Worm (Caenorhabditis elegans) whole organism, L2 larva: ENCODE measurements around the gene spp-9.

Experiments
- C34F6.9 ChIP-seq: fragments of 150-350 bp; optimal IDR thresholded peaks from 2 replicates; lab custom pipeline; 2014; ENCODE audit warnings: missing biosample characterization, missing genetic modification characterization
- F13H6.1 ChIP-seq: sonication (generic microtip); optimal IDR thresholded peaks from 2 replicates; lab custom pipeline; 2016; ENCODE audit warnings: missing genetic modification characterization, missing compliant biosample characterization
- R02D3.7 ChIP-seq: fragments of 150-350 bp; optimal IDR thresholded peaks from 2 replicates; lab custom pipeline; 2014; ENCODE audit warnings: missing biosample characterization, missing genetic modification characterization
- Y55F3AM.14 ChIP-seq: fragments of 200-800 bp; sonication (Bioruptor generic); optimal IDR thresholded peaks from 2 replicates; lab custom pipeline; 2018; ENCODE audit warnings: mild to moderate bottlenecking, missing genetic modification characterization, missing compliant biosample characterization
- ZK546.5 ChIP-seq: sonication (generic microtip); optimal IDR thresholded peaks from 2 replicates; lab custom pipeline; 2017; ENCODE audit warnings: missing biosample characterization, missing genetic modification characterization
- alr-1 ChIP-seq: fragments of 150-350 bp; optimal IDR thresholded peaks from 2 replicates; lab custom pipeline; 2014; ENCODE audit warnings: missing biosample characterization, missing genetic modification characterization
- aly-2 ChIP-seq: fragments of 150-350 bp; optimal IDR thresholded peaks from 2 replicates; lab custom pipeline; 2014; ENCODE audit warnings: missing biosample characterization, missing genetic modification characterization
- ama-1 ChIP-seq: fragments of 150-350 bp; optimal IDR thresholded peaks from 2 replicates; lab custom pipeline; 2018; ENCODE audit warnings: inconsistent platforms
- blmp-1 ChIP-seq: sonication (generic microtip); optimal IDR thresholded peaks from 2 replicates; lab custom pipeline; 2017; ENCODE audit warnings: missing genetic modification characterization, mild to moderate bottlenecking, missing compliant biosample characterization, antibody characterized with exemption, moderate library complexity; ENCODE audit not compliant: insufficient read depth
- ceh-16 ChIP-seq: fragments of 150-350 bp; optimal IDR thresholded peaks from 2 replicates; lab custom pipeline; 2014; ENCODE audit warnings: missing biosample characterization, missing genetic modification characterization
- ceh-82 ChIP-seq: fragments of 150-350 bp; optimal IDR thresholded peaks from 2 replicates; lab custom pipeline; 2014; ENCODE audit warnings: missing biosample characterization, missing genetic modification characterization
- crh-2 ChIP-seq: sonication (generic microtip); optimal IDR thresholded peaks from 2 replicates; lab custom pipeline; 2017; ENCODE audit warnings: missing biosample characterization, missing genetic modification characterization
- dmd-4 ChIP-seq: sonication (generic microtip); optimal IDR thresholded peaks from 2 replicates; lab custom pipeline; 2017; ENCODE audit warnings: missing biosample characterization, missing genetic modification characterization
- egl-27 ChIP-seq: sonication (generic microtip); optimal IDR thresholded peaks from 3 replicates; lab custom pipeline; 2017; ENCODE audit warnings: missing biosample characterization, missing genetic modification reagents, missing genetic modification characterization
- elt-1 ChIP-seq: fragments of 150-350 bp; optimal IDR thresholded peaks from 2 replicates; lab custom pipeline; 2014; ENCODE audit warnings: missing biosample characterization, missing genetic modification characterization
- elt-3 ChIP-seq: sonication (generic microtip); optimal IDR thresholded peaks from 2 replicates; lab custom pipeline; 2017; ENCODE audit warnings: missing biosample characterization, missing genetic modification characterization
- fos-1 ChIP-seq: fragments of 150-350 bp; optimal IDR thresholded peaks from 2 replicates; lab custom pipeline; 2014; ENCODE audit warnings: missing biosample characterization, missing genetic modification characterization
- gmeb-1 ChIP-seq: fragments of 150-350 bp; optimal IDR thresholded peaks from 2 replicates; lab custom pipeline; 2014; ENCODE audit warnings: missing biosample characterization, missing genetic modification characterization
- lin-11 ChIP-seq: fragments of 150-350 bp; sonication (generic microtip); optimal IDR thresholded peaks from 2 replicates; lab custom pipeline; 2014; ENCODE audit warnings: missing biosample characterization, missing genetic modification characterization, inconsistent platforms, mixed read lengths
- lin-13 ChIP-seq: fragments of 150-350 bp; optimal IDR thresholded peaks from 2 replicates; lab custom pipeline; 2014; ENCODE audit warnings: missing biosample characterization, missing genetic modification reagents, missing genetic modification characterization
- lin-39 ChIP-seq: fragments of 150-350 bp; optimal IDR thresholded peaks from 2 replicates; lab custom pipeline; 2014; ENCODE audit warnings: missing biosample characterization, missing genetic modification reagents, missing genetic modification characterization
- lsy-2 ChIP-seq, 2 experiments: fragments of 150-350 bp in 1 of 2; sonication (generic microtip) in 1 of 2; optimal IDR thresholded peaks; 2 replicates each; lab custom pipeline; 2014 to 2017; ENCODE audit warnings: missing biosample characterization in 2 of 2, missing genetic modification characterization in 2 of 2
- mab-5 ChIP-seq: fragments of 150-350 bp; optimal IDR thresholded peaks from 2 replicates; lab custom pipeline; 2014; ENCODE audit warnings: missing biosample characterization, missing genetic modification characterization
- mbf-1 ChIP-seq: sonication (generic microtip); optimal IDR thresholded peaks from 2 replicates; lab custom pipeline; 2017; ENCODE audit warnings: missing biosample characterization, missing genetic modification characterization
- mdl-1 ChIP-seq, 2 experiments: fragments of 150-350 bp in 1 of 2; sonication (generic microtip) in 1 of 2; optimal IDR thresholded peaks; 2 replicates each; lab custom pipeline; 2017; ENCODE audit warnings: missing biosample characterization in 2 of 2, missing genetic modification characterization in 2 of 2
- nhr-10 ChIP-seq: sonication (generic microtip); optimal IDR thresholded peaks from 2 replicates; lab custom pipeline; 2017; ENCODE audit warnings: missing biosample characterization, missing genetic modification characterization
- nhr-11 ChIP-seq: fragments of 150-350 bp; optimal IDR thresholded peaks from 2 replicates; lab custom pipeline; 2014; ENCODE audit warnings: missing biosample characterization, missing genetic modification characterization
- nhr-12 ChIP-seq: fragments of 150-350 bp; optimal IDR thresholded peaks from 2 replicates; lab custom pipeline; 2014; ENCODE audit warnings: missing biosample characterization, missing genetic modification characterization
- nhr-129 ChIP-seq: fragments of 150-350 bp; optimal IDR thresholded peaks from 2 replicates; lab custom pipeline; 2014; ENCODE audit warnings: missing biosample characterization, missing genetic modification characterization
- nhr-21 ChIP-seq: fragments of 150-350 bp; optimal IDR thresholded peaks from 2 replicates; lab custom pipeline; 2014; ENCODE audit warnings: missing biosample characterization, missing genetic modification characterization
- nhr-23 ChIP-seq: fragments of 150-350 bp; optimal IDR thresholded peaks from 2 replicates; lab custom pipeline; 2014; ENCODE audit warnings: missing biosample characterization, missing genetic modification reagents, missing genetic modification characterization
- nhr-237 ChIP-seq: fragments of 150-350 bp; optimal IDR thresholded peaks from 2 replicates; lab custom pipeline; 2014; ENCODE audit warnings: missing biosample characterization, missing genetic modification characterization
- nhr-25 ChIP-seq: fragments of 150-350 bp; sonication (generic microtip); optimal IDR thresholded peaks from 3 replicates; lab custom pipeline; 2014; ENCODE audit warnings: missing biosample characterization, missing genetic modification characterization
- nhr-6 ChIP-seq: fragments of 150-350 bp; optimal IDR thresholded peaks from 2 replicates; lab custom pipeline; 2014; ENCODE audit warnings: missing biosample characterization, missing genetic modification characterization
- nhr-77 ChIP-seq: fragments of 150-350 bp; optimal IDR thresholded peaks from 2 replicates; lab custom pipeline; 2014; ENCODE audit warnings: missing biosample characterization, missing genetic modification characterization
- peb-1 ChIP-seq: fragments of 150-350 bp; optimal IDR thresholded peaks from 2 replicates; lab custom pipeline; 2014; ENCODE audit warnings: missing biosample characterization, missing genetic modification characterization
- sem-4 ChIP-seq: fragments of 150-350 bp; optimal IDR thresholded peaks from 2 replicates; lab custom pipeline; 2014; ENCODE audit warnings: missing biosample characterization, missing genetic modification reagents, missing genetic modification characterization
- skn-1 ChIP-seq: sonication (generic microtip); optimal IDR thresholded peaks from 2 replicates; lab custom pipeline; 2017; ENCODE audit warnings: missing biosample characterization, missing genetic modification characterization
- sma-3 ChIP-seq: sonication (generic microtip); optimal IDR thresholded peaks from 2 replicates; lab custom pipeline; 2016; ENCODE audit warnings: missing genetic modification reagents, missing genetic modification characterization, missing compliant biosample characterization
- sma-9 ChIP-seq, 2 experiments: fragments of 150-350 bp in 1 of 2; sonication (generic microtip) in 1 of 2; optimal IDR thresholded peaks; 2 replicates each; lab custom pipeline; 2014 to 2016; ENCODE audit warnings: missing genetic modification characterization in 2 of 2, mild to moderate bottlenecking in 1 of 2, missing biosample characterization in 1 of 2, missing compliant biosample characterization in 1 of 2, missing genetic modification reagents in 1 of 2, moderate library complexity in 1 of 2
- snpc-4 ChIP-seq: fragments of 150-350 bp; optimal IDR thresholded peaks from 2 replicates; lab custom pipeline; 2014; ENCODE audit warnings: missing biosample characterization, missing genetic modification characterization
- unc-39 ChIP-seq: fragments of 150-350 bp; optimal IDR thresholded peaks from 2 replicates; lab custom pipeline; 2014; ENCODE audit warnings: missing biosample characterization, missing genetic modification characterization
- unc-55 ChIP-seq: fragments of 150-350 bp; sonication (generic microtip); optimal IDR thresholded peaks from 3 replicates; lab custom pipeline; 2014; ENCODE audit warnings: missing biosample characterization, missing genetic modification reagents, missing genetic modification characterization
- unc-62 ChIP-seq: fragments of 150-350 bp; optimal IDR thresholded peaks from 2 replicates; lab custom pipeline; 2014; ENCODE audit warnings: missing biosample characterization, missing genetic modification reagents, missing genetic modification characterization
- zag-1 ChIP-seq: fragments of 150-350 bp; optimal IDR thresholded peaks from 2 replicates; lab custom pipeline; 2014; ENCODE audit warnings: missing biosample characterization, missing genetic modification characterization
- ztf-1 ChIP-seq: fragments of 200-800 bp; sonication (Bioruptor generic); conservative IDR thresholded peaks from 2 replicates; pipeline ENCODE4 v1.3.6; 2022; ENCODE audit warnings: missing genetic modification characterization, missing compliant biosample characterization
- ztf-11 ChIP-seq: sonication (generic microtip); optimal IDR thresholded peaks from 2 replicates; lab custom pipeline; 2017; ENCODE audit warnings: missing biosample characterization, missing genetic modification characterization
- ztf-4 ChIP-seq: fragments of 150-350 bp; optimal IDR thresholded peaks from 2 replicates; lab custom pipeline; 2014; ENCODE audit warnings: missing biosample characterization, missing genetic modification characterization

spp-9 gene

DNA sequence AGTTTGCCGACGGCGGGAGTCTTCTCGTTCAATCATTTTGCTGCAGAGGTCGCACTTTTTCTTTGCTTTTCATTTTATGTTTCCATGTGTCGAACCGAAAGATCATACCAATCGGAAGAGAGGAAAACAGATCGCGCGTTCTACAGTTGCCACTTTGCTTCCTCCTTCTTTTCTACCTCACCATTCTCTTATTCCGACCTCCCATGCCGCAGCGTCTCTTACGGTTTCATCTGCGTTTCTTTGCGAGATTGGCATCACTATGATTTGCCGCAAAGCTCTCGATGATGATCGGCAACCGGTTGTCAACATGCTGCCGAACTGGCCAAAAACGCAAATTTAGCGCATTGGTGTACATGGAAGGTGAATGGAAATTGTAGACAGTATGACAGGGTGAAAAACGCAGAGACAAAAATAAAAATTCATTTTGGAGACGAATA is 13.4 kb upstream of the spp-9 start:
- TF ChIP-seq nhr-23 (tag; lab: Kevin White, UChicago): no peak
- no peak for TF ChIP-seq ama-1 (lab: Kevin White, UChicago)
- peak; percentile 2 for TF ChIP-seq fos-1 (tag; lab: Kevin White, UChicago)
- TF ChIP-seq Y55F3AM.14 (GFP tag; lab: Kevin White, UChicago): no peak
- peak; percentile 72 for TF ChIP-seq peb-1 (tag; lab: Kevin White, UChicago)
- TF ChIP-seq F13H6.1: peak; percentile 56
- TF ChIP-seq nhr-25 (tag; lab: Kevin White, UChicago): peak; percentile 77
- TF ChIP-seq blmp-1 (tag; lab: Kevin White, UChicago): peak; percentile 45
- TF ChIP-seq elt-1 (tag; lab: Kevin White, UChicago): peak; percentile 7
- TF ChIP-seq nhr-21 (tag; lab: Kevin White, UChicago): peak; percentile 6
- no peak for TF ChIP-seq mdl-1 (tag; optimal IDR thresholded peaks at IDR 0.05; lab: Kevin White, UChicago)
- TF ChIP-seq, all 48 proteins: peak for 7

DNA sequence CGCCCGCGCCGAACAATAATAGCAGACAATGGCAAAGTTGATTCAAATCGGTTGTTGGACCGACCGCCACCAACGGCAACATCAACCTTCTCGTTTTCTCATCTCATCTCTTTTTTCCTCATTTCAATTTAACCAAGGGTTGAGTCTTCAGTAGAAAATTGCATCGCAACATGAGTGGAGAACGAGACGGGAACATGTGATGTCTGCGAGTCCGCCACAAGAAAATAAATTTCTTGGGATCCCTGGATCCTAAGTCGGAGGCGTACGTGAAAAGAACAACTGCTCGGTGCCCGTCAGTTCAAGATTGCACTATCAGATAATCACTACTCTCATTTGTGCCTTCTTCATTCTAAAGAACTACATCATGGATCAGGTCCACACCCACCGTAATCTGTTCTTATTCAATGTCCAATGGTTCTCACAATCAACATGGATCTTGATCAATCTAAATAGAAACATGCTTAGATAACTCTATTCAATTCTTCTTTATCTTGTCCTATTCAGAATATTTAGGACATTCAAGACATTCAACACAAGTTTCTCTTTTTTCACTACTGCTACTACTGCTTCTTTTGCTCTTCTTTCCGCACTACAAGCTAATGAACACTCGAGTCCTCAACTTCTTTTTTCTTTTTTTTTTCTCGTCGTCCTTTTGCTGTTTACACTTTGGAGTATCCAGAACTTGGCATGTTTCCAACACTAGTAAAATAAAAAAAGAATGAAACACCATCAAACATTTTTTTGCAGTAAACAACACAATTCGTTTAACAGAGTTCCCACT is 12.8 kb upstream of the spp-9 start:
- no peak for TF ChIP-seq gmeb-1 (tag; lab: Kevin White, UChicago)
- peak; percentile 40 for TF ChIP-seq ztf-4 (tag; lab: Kevin White, UChicago)
- no peak for TF ChIP-seq nhr-12 (tag; lab: Kevin White, UChicago)
- no peak for TF ChIP-seq skn-1
- TF ChIP-seq ama-1 (lab: Kevin White, UChicago): no peak
- no peak for TF ChIP-seq ceh-82 (tag; lab: Kevin White, UChicago)
- no peak for TF ChIP-seq fos-1 (tag; lab: Kevin White, UChicago)
- TF ChIP-seq F13H6.1: no peak
- TF ChIP-seq egl-27 (tag; lab: Kevin White, UChicago): no peak
- no peak for TF ChIP-seq blmp-1 (tag; lab: Kevin White, UChicago)
- TF ChIP-seq nhr-25 (tag; lab: Kevin White, UChicago): no peak
- TF ChIP-seq Y55F3AM.14 (GFP tag; lab: Kevin White, UChicago): no peak
- no peak for TF ChIP-seq alr-1 (tag; lab: Kevin White, UChicago)
- TF ChIP-seq nhr-6 (tag; lab: Kevin White, UChicago): no peak
- TF ChIP-seq snpc-4: no peak
- peak in 1 of 2 experiments; percentile 47 for TF ChIP-seq lsy-2 (tag; optimal IDR thresholded peaks at IDR 0.05; lab: Kevin White, UChicago)
- no peak for TF ChIP-seq mbf-1
- TF ChIP-seq sma-3 (GFP tag; lab: Kevin White, UChicago): no peak
- no peak for TF ChIP-seq mdl-1 (tag; optimal IDR thresholded peaks at IDR 0.05; lab: Kevin White, UChicago)
- TF ChIP-seq sma-9 (GFP tag; optimal IDR thresholded peaks at IDR 0.05; lab: Kevin White, UChicago): peak; percentile 43
- no peak for TF ChIP-seq sma-9 (tag; optimal IDR thresholded peaks at IDR 0.05; lab: Kevin White, UChicago)
- no peak for TF ChIP-seq ztf-11
- TF ChIP-seq ceh-16 (tag; lab: Kevin White, UChicago): no peak
- no peak for TF ChIP-seq unc-39 (tag; lab: Kevin White, UChicago)
- TF ChIP-seq nhr-23 (tag; lab: Kevin White, UChicago): no peak
- TF ChIP-seq elt-1 (tag; lab: Kevin White, UChicago): no peak
- no peak for TF ChIP-seq ZK546.5 (tag; lab: Kevin White, UChicago)
- no peak for TF ChIP-seq nhr-21 (tag; lab: Kevin White, UChicago)
- TF ChIP-seq aly-2 (tag; lab: Kevin White, UChicago): no peak
- no peak for TF ChIP-seq nhr-77 (tag; lab: Kevin White, UChicago)
- no peak for TF ChIP-seq ztf-1 (GFP tag; lab: Robert Waterston, UW)
- TF ChIP-seq zag-1 (tag; lab: Kevin White, UChicago): no peak
- no peak for TF ChIP-seq R02D3.7 (tag; lab: Kevin White, UChicago)
- no peak for TF ChIP-seq lin-39 (tag; lab: Kevin White, UChicago)
- TF ChIP-seq crh-2 (tag; lab: Kevin White, UChicago): no peak
- peak; percentile 1 for TF ChIP-seq unc-55
- no peak for TF ChIP-seq lin-11 (tag; lab: Kevin White, UChicago)
- peak; percentile 29 for TF ChIP-seq mab-5 (tag; lab: Kevin White, UChicago)
- no peak for TF ChIP-seq nhr-10 (tag; lab: Kevin White, UChicago)
- TF ChIP-seq sem-4 (tag; lab: Kevin White, UChicago): peak; percentile 11
- no peak for TF ChIP-seq lin-13 (GFP tag; lab: Kevin White, UChicago)
- peak; percentile 47 for TF ChIP-seq nhr-129 (tag; lab: Kevin White, UChicago)
- no peak for TF ChIP-seq nhr-11 (tag; lab: Kevin White, UChicago)
- TF ChIP-seq C34F6.9 (tag; lab: Kevin White, UChicago): peak; percentile 5
- TF ChIP-seq elt-3 (tag; lab: Kevin White, UChicago): no peak
- no peak for TF ChIP-seq unc-62 (GFP tag; lab: Kevin White, UChicago)
- no peak for TF ChIP-seq dmd-4 (tag; lab: Kevin White, UChicago)
- no peak for TF ChIP-seq nhr-237 (tag; lab: Kevin White, UChicago)
- no peak for TF ChIP-seq peb-1 (tag; lab: Kevin White, UChicago)
